Worm (Caenorhabditis elegans) whole organism, L1 larva: Measurements from ENCODE around the gene F26F2.11.

Experiments used
- C04F5.9 ChIP-seq: sonication (generic microtip); optimal IDR thresholded peaks from 2 replicates; lab custom pipeline; 2016; ENCODE audit warnings: missing genetic modification characterization, missing compliant biosample characterization
- C16A3.4 ChIP-seq: fragments of 150-350 bp; optimal IDR thresholded peaks from 2 replicates; lab custom pipeline; 2014; ENCODE audit warnings: missing biosample characterization, missing genetic modification characterization
- alr-1 ChIP-seq: fragments of 200-800 bp; sonication (Bioruptor generic); optimal IDR thresholded peaks from 2 replicates; lab custom pipeline; 2018; ENCODE audit warnings: borderline replicate concordance, mild to moderate bottlenecking, missing genetic modification characterization, missing compliant biosample characterization
- aly-2 ChIP-seq: fragments of 150-350 bp; optimal IDR thresholded peaks from 2 replicates; lab custom pipeline; 2014; ENCODE audit warnings: missing biosample characterization, missing genetic modification characterization
- ama-1 ChIP-seq: fragments of 150-350 bp; optimal IDR thresholded peaks from 2 replicates; lab custom pipeline; 2014
- blmp-1 ChIP-seq: fragments of 150-350 bp; optimal IDR thresholded peaks from 2 replicates; lab custom pipeline; 2014; ENCODE audit warnings: missing biosample characterization, missing genetic modification characterization
- ceh-8 ChIP-seq: fragments of 200-800 bp; sonication (Bioruptor generic); optimal IDR thresholded peaks from 2 replicates; lab custom pipeline; 2018; ENCODE audit warnings: mild to moderate bottlenecking, missing genetic modification characterization, moderate library complexity, missing compliant biosample characterization
- ceh-88 ChIP-seq: fragments of 200-800 bp; sonication (Bioruptor generic); IDR thresholded peaks from 2 replicates; pipeline ENCODE4 v1.3.6; 2022; ENCODE audit warnings: missing genetic modification characterization, missing compliant biosample characterization
- ceh-90 ChIP-seq: sonication (generic microtip); optimal IDR thresholded peaks from 2 replicates; lab custom pipeline; 2016; ENCODE audit warnings: missing genetic modification characterization, missing compliant biosample characterization
- ces-1 ChIP-seq: fragments of 150-350 bp; optimal IDR thresholded peaks from 2 replicates; lab custom pipeline; 2014; ENCODE audit warnings: missing biosample characterization, missing genetic modification reagents, missing genetic modification characterization
- dpl-1 ChIP-seq, 3 experiments: fragments of 150-350 bp in 2 of 3; sonication (generic microtip) in 1 of 3; optimal IDR thresholded peaks; 2 replicates each; lab custom pipeline; 2014 to 2017; ENCODE audit warnings: missing biosample characterization in 3 of 3, missing genetic modification characterization in 3 of 3, missing genetic modification reagents in 3 of 3
- efl-3 ChIP-seq: fragments of 200-800 bp; sonication (Bioruptor generic); optimal IDR thresholded peaks from 2 replicates; lab custom pipeline; 2018; ENCODE audit warnings: mild to moderate bottlenecking, missing genetic modification characterization, missing compliant biosample characterization
- egl-13 ChIP-seq: sonication (generic microtip); optimal IDR thresholded peaks from 2 replicates; lab custom pipeline; 2016; ENCODE audit warnings: missing genotype, missing genetic modification reagents, missing genetic modification characterization, missing compliant biosample characterization
- fos-1 ChIP-seq: fragments of 150-350 bp; optimal IDR thresholded peaks from 2 replicates; lab custom pipeline; 2014; ENCODE audit warnings: missing biosample characterization, missing genetic modification characterization
- grh-1 ChIP-seq: fragments of 200-800 bp; sonication (Bioruptor generic); IDR thresholded peaks from 2 replicates; pipeline ENCODE4 v1.3.6; 2022; ENCODE audit warnings: missing genetic modification reagents, missing genetic modification characterization, missing compliant biosample characterization
- hlh-17 ChIP-seq: fragments of 200-800 bp; sonication (Bioruptor generic); optimal IDR thresholded peaks from 2 replicates; lab custom pipeline; 2018; ENCODE audit warnings: missing genetic modification characterization, mild to moderate bottlenecking, missing compliant biosample characterization, moderate library complexity, borderline replicate concordance
- irx-1 ChIP-seq: sonication (generic microtip); optimal IDR thresholded peaks from 2 replicates; lab custom pipeline; 2016; ENCODE audit warnings: missing genetic modification characterization, missing compliant biosample characterization
- isw-1 ChIP-seq: fragments of 200-800 bp; sonication (Bioruptor generic); IDR thresholded peaks from 2 replicates; pipeline ENCODE4 v1.3.6; 2022; ENCODE audit warnings: missing genetic modification characterization, missing compliant biosample characterization
- lin-13 ChIP-seq: fragments of 150-350 bp; optimal IDR thresholded peaks from 2 replicates; lab custom pipeline; 2014; ENCODE audit warnings: missing biosample characterization, missing genetic modification reagents, missing genetic modification characterization
- lin-15B ChIP-seq: fragments of 150-350 bp; sonication (generic microtip); optimal IDR thresholded peaks from 3 replicates; lab custom pipeline; 2014; ENCODE audit warnings: missing biosample characterization, missing genetic modification characterization
- lin-39 ChIP-seq: fragments of 150-350 bp; optimal IDR thresholded peaks from 2 replicates; lab custom pipeline; 2014; ENCODE audit warnings: missing biosample characterization, missing genetic modification reagents, missing genetic modification characterization
- lir-3 ChIP-seq: sonication (generic microtip); optimal IDR thresholded peaks from 2 replicates; lab custom pipeline; 2016; ENCODE audit warnings: mild to moderate bottlenecking, missing genetic modification characterization, moderate library complexity, missing compliant biosample characterization; ENCODE audit not compliant: poor library complexity
- mep-1 ChIP-seq: fragments of 150-350 bp; optimal IDR thresholded peaks from 2 replicates; lab custom pipeline; 2014; ENCODE audit warnings: missing biosample characterization, missing genetic modification characterization
- nhr-20 ChIP-seq: sonication (generic microtip); optimal IDR thresholded peaks from 2 replicates; lab custom pipeline; 2016; ENCODE audit warnings: mild to moderate bottlenecking, missing genetic modification characterization, missing compliant biosample characterization
- nhr-47 ChIP-seq: sonication (generic microtip); optimal IDR thresholded peaks from 2 replicates; lab custom pipeline; 2016; ENCODE audit warnings: mild to moderate bottlenecking, missing genetic modification characterization, moderate library complexity, missing compliant biosample characterization
- nhr-71 ChIP-seq: sonication (generic microtip); optimal IDR thresholded peaks from 2 replicates; lab custom pipeline; 2016; ENCODE audit warnings: mild to moderate bottlenecking, missing genetic modification characterization, moderate library complexity, missing compliant biosample characterization
- nhr-77 ChIP-seq: fragments of 150-350 bp; optimal IDR thresholded peaks from 2 replicates; lab custom pipeline; 2014; ENCODE audit warnings: missing biosample characterization, missing genetic modification characterization
- nhr-90 ChIP-seq: sonication (generic microtip); optimal IDR thresholded peaks from 2 replicates; lab custom pipeline; 2016; ENCODE audit warnings: mild to moderate bottlenecking, missing genetic modification characterization, missing compliant biosample characterization; ENCODE audit not compliant: poor library complexity
- pag-3 ChIP-seq: sonication (generic microtip); optimal IDR thresholded peaks from 2 replicates; lab custom pipeline; 2017; ENCODE audit warnings: missing genetic modification characterization, mild to moderate bottlenecking, missing compliant biosample characterization, antibody characterized with exemption, borderline replicate concordance; ENCODE audit not compliant: insufficient read depth
- pax-3 ChIP-seq: fragments of 200-800 bp; sonication (Bioruptor generic); optimal IDR thresholded peaks from 2 replicates; lab custom pipeline; 2018; ENCODE audit warnings: mild to moderate bottlenecking, missing genetic modification characterization, moderate library complexity, missing compliant biosample characterization
- pqm-1 ChIP-seq: sonication (generic microtip); optimal IDR thresholded peaks from 3 replicates; lab custom pipeline; 2017; ENCODE audit warnings: missing biosample characterization, missing genetic modification characterization
- skn-1 ChIP-seq: fragments of 150-350 bp; optimal IDR thresholded peaks from 2 replicates; lab custom pipeline; 2014; ENCODE audit warnings: missing biosample characterization, missing genetic modification characterization
- snpc-4 ChIP-seq: fragments of 150-350 bp; optimal IDR thresholded peaks from 2 replicates; lab custom pipeline; 2014; ENCODE audit warnings: missing biosample characterization, missing genetic modification characterization
- sox-4 ChIP-seq: sonication (generic microtip); optimal IDR thresholded peaks from 2 replicates; lab custom pipeline; 2016; ENCODE audit warnings: missing genetic modification characterization, missing compliant biosample characterization
- tbx-2 ChIP-seq: sonication (generic microtip); optimal IDR thresholded peaks from 2 replicates; lab custom pipeline; 2016; ENCODE audit warnings: missing genetic modification characterization, missing compliant biosample characterization
- unc-62 ChIP-seq: fragments of 150-350 bp; optimal IDR thresholded peaks from 2 replicates; lab custom pipeline; 2014; ENCODE audit warnings: missing biosample characterization, missing genetic modification reagents, missing genetic modification characterization
- unc-86 ChIP-seq: sonication (generic microtip); optimal IDR thresholded peaks from 2 replicates; lab custom pipeline; 2016; ENCODE audit warnings: missing genetic modification characterization, missing compliant biosample characterization
- ztf-11 ChIP-seq, 2 experiments: sonication (generic microtip); optimal IDR thresholded peaks; 2 replicates each; lab custom pipeline; 2016 to 2017; ENCODE audit warnings: missing genetic modification characterization in 2 of 2, missing biosample characterization in 1 of 2, missing compliant biosample characterization in 1 of 2

F26F2.11 gene

DNA sequence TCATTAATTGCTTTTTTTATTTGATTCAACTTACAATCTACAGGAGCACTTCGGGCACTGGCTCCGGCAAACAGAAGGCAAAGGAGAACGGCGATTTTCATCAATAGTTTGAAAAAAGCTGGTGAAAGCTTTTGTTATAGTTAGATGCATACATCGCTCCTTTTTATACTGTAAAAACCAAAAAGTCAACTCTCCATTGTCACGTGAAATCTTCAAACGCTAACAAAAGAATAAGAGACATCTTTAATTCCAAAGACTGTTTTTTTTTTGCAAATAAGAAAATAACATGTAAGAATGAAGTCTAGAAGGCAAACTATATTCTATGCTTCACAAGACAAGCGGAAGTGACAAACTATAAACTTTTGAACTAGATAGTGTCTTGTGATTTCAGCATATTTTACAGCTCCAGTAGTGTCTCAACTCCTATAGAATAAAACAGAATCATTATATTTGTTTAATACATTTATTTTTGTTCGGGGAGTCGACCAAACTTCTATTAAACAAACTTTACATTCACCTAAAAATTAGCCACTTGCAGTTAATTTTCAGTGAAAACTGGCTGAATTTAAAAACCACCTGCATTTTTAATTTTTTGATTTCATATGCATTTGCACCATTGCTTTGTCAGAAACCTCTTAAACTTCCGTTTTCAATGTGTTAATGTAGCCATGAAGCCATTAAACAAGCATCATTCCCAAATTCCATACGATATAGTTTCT is 30.6 kb upstream of the F26F2.11 start, which contains the start of the genes F46B3.9 and srz-18 (continued):
- TF ChIP-seq egl-13 (tag; lab: Kevin White, UChicago) = no peak
- no peak for TF ChIP-seq grh-1 (GFP tag; lab: Robert Waterston, UW)
- TF ChIP-seq unc-86 (tag; lab: Kevin White, UChicago) = no peak

DNA sequence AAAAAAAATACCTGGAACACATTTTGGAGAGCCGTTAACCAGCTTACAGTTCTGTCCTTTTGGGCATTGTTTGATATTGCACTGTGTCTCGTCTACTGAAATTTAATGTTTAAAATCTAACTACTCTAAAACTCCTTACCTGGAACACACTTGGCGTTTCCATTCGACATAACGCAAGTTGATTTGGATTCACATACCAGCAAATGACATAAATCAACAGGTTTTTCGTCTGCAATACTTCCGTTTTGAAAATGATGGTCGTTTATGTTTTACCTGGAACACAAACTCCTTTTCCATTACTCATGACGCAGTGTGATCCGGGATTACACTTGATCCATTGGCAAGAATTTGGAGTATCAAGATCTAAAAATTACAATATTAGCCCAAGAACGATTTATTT is 29.7 kb upstream of the F26F2.11 start:
- TF ChIP-seq alr-1 (tag; lab: Kevin White, UChicago) = no peak
- no peak for TF ChIP-seq lin-15B (tag; lab: Kevin White, UChicago)
- TF ChIP-seq nhr-77 (tag; lab: Kevin White, UChicago) = no peak
- no peak for TF ChIP-seq ces-1 (GFP tag; lab: Kevin White, UChicago)
- no peak for TF ChIP-seq nhr-47
- no peak for TF ChIP-seq tbx-2 (tag; lab: Kevin White, UChicago)
- TF ChIP-seq pax-3 (tag; lab: Kevin White, UChicago) = no peak
- TF ChIP-seq nhr-90 (tag; lab: Kevin White, UChicago) = no peak
- no peak for TF ChIP-seq aly-2 (tag; lab: Kevin White, UChicago)
- no peak for TF ChIP-seq irx-1 (tag; lab: Kevin White, UChicago)
- no peak for TF ChIP-seq ama-1 (lab: Kevin White, UChicago)
- TF ChIP-seq unc-62 = no peak
- TF ChIP-seq skn-1 (tag; lab: Kevin White, UChicago) = no peak
- TF ChIP-seq efl-3 = no peak
- no peak for TF ChIP-seq pqm-1 (tag; lab: Kevin White, UChicago)
- no peak for TF ChIP-seq dpl-1 (GFP tag; optimal IDR thresholded peaks at IDR 0.05; lab: Kevin White, UChicago)
- no peak for TF ChIP-seq nhr-71 (tag; lab: Kevin White, UChicago)
- TF ChIP-seq isw-1 (GFP tag; lab: Robert Waterston, UW) = no peak
- TF ChIP-seq, all 84 proteins: peak for 0

DNA sequence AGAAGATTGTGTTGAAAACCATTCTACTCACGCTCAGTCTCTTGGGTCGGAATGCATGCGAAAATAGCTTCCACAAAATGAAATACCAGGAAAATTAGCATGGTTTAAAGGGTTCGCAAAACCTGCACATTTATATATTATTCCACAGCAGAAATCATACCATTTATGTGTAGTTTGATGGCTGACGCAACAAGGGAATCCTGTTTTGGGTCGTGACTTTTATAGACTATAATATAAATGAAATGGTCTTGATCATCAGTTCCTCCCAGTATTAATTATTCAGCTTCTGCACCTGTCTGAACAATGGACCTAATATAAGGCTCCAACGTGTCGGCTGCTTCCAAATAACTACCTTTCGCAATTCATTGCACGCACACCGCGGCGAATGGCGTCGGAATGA is 27.5 kb upstream of the F26F2.11 start, which contains the start of gene F46B3.8:
Gene F46B3.8 (minus strand): TSS at position 101 of the 400 bp plus-strand sequence.
- no peak for TF ChIP-seq ztf-11 (tag; optimal IDR thresholded peaks at IDR 0.05; lab: Kevin White, UChicago)
- TF ChIP-seq snpc-4 (tag; lab: Kevin White, UChicago) = no peak
- TF ChIP-seq C16A3.4 = no peak
- no peak for TF ChIP-seq sox-4 (tag; lab: Kevin White, UChicago)
- no peak for TF ChIP-seq ceh-90 (tag; lab: Kevin White, UChicago)
- no peak for TF ChIP-seq unc-62
- no peak for TF ChIP-seq pqm-1 (tag; lab: Kevin White, UChicago)
- no peak for TF ChIP-seq lir-3 (tag; lab: Kevin White, UChicago)
- no peak for TF ChIP-seq tbx-2 (tag; lab: Kevin White, UChicago)
- TF ChIP-seq blmp-1 (tag; lab: Kevin White, UChicago) = no peak
- TF ChIP-seq lin-13 (GFP tag; lab: Kevin White, UChicago) = no peak
- TF ChIP-seq ceh-88 (GFP tag; lab: Robert Waterston, UW) = no peak
- no peak for TF ChIP-seq grh-1 (GFP tag; lab: Robert Waterston, UW)

DNA sequence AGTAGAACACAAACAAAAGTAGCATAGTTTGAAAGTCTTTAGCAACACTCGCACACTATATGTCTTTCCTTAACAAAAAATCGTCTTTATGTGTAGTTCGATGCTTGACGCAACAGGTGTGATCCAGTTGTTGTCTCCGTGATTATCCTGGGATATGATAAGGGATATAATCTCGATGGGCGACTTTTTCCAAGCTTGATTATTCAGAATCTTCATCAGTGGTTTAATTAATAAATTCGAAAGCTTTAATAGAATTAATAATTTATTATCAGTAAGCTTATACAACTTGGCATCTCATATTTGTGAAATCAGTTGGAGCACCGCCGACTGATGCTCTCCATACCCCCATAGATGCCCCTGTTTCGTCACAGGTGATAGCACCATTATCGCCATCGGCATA is 23.1 kb upstream of the F26F2.11 start, which contains the start of gene F46B3.7:
Gene F46B3.7 (minus strand): TSS at position 101 of the 400 bp plus-strand sequence.
- TF ChIP-seq fos-1 (tag; lab: Kevin White, UChicago) (no peak), C04F5.9 (tag; lab: Kevin White, UChicago) (no peak), pag-3 (tag; lab: Kevin White, UChicago) (no peak)

DNA sequence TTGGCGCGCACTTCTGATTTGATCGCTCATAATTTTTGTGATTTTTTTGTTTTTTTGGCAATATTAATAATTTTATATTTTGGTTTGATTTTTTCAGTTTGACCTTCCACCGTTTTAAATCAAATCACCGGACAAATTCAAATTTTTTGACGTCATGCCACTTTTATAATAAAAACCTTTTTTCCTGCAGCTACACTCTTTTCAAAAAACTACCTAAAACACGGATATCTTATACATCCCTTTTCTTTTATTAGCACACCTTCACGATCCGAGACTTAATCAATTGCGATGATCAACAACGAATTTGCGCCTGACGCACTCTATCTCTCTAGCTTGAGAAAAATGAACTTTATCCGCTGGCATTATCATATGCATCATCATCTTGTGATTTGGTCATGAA is 13.9 kb upstream of the F26F2.11 start, which contains the start of gene grd-2:
Gene grd-2 (plus strand): TSS at position 301 of the 400 bp plus-strand sequence.
- TF ChIP-seq lin-39 (tag; lab: Kevin White, UChicago) = no peak
- TF ChIP-seq grh-1 (GFP tag; lab: Robert Waterston, UW) = no peak
- no peak for TF ChIP-seq hlh-17 (GFP tag; lab: Kevin White, UChicago)
- TF ChIP-seq nhr-20 (tag; lab: Kevin White, UChicago) = no peak
- TF ChIP-seq pqm-1 (tag; lab: Kevin White, UChicago) = no peak
- no peak for TF ChIP-seq blmp-1 (tag; lab: Kevin White, UChicago)
- TF ChIP-seq mep-1 = no peak
- TF ChIP-seq alr-1 (tag; lab: Kevin White, UChicago) = no peak
- no peak for TF ChIP-seq ceh-8
- no peak for TF ChIP-seq skn-1 (tag; lab: Kevin White, UChicago)
